Fruit fly (Drosophila melanogaster): ENCODE results near the gene CG9040.
A peak's percentile ranks its signal among the peaks of the same experiment; 100 is the strongest.

The CG9040 gene

dm6 chr3L:13949440-13950066 is 38.1 kb upstream of the CG9040 start (continued):
- TF ChIP-seq CG6791 (GFP tag; IDR thresholded peaks at IDR 0.05; ENCODE audit: partially characterized antibody), result no peak
- TF ChIP-seq CG30403 (GFP tag; optimal IDR thresholded peaks at IDR 0.05), result no peak
- TF ChIP-seq CG2678 (tag; optimal IDR thresholded peaks at IDR 0.05), result no peak
- TF ChIP-seq GATAe (GFP tag; conservative IDR thresholded peaks at IDR 0.05), result no peak
- no peak for TF ChIP-seq CG17385 (GFP tag; optimal IDR thresholded peaks at IDR 0.05)
- TF ChIP-seq Dll (GFP tag; IDR thresholded peaks at IDR 0.05; ENCODE audit: partially characterized antibody), result no peak
- no peak for TF ChIP-seq CG1529 (GFP tag; optimal IDR thresholded peaks at IDR 0.05)
- TF ChIP-seq fd64A (GFP tag; optimal IDR thresholded peaks at IDR 0.05), result no peak
- TF ChIP-seq CG18619 (GFP tag; optimal IDR thresholded peaks at IDR 0.05), result no peak
- no peak for TF ChIP-seq danr (GFP tag; IDR thresholded peaks at IDR 0.05)
- no peak for TF ChIP-seq ftz-f1 (GFP tag; optimal IDR thresholded peaks at IDR 0.05)
- TF ChIP-seq repo (GFP tag; optimal IDR thresholded peaks at IDR 0.05), result no peak
- no peak for TF ChIP-seq gcm (GFP tag; optimal IDR thresholded peaks at IDR 0.05)
- no peak for TF ChIP-seq CG12744 (GFP tag; optimal IDR thresholded peaks at IDR 0.05)
- TF ChIP-seq E2f2 (GFP tag; IDR thresholded peaks at IDR 0.05), result peak; percentile 26; the same call in 1 of the 2 replicates
- TF ChIP-seq CG8944 (GFP tag; optimal IDR thresholded peaks at IDR 0.05), result no peak
- no peak for TF ChIP-seq CG17612 (GFP tag; IDR thresholded peaks at IDR 0.05)
- no peak for TF ChIP-seq Sry-β (GFP tag; optimal IDR thresholded peaks at IDR 0.05)
- TF ChIP-seq cad (GFP tag; optimal IDR thresholded peaks at IDR 0.05), result no peak
- no peak for TF ChIP-seq CG8290 (GFP tag; optimal IDR thresholded peaks at IDR 0.05)
- TF ChIP-seq CG8290 (tag; optimal IDR thresholded peaks at IDR 0.05), result peak in 1 of 2 experiments; percentile 22
- peak; percentile 63 for TF ChIP-seq Drgx (GFP tag; IDR thresholded peaks at IDR 0.05)
- TF ChIP-seq CG17912 (GFP tag; optimal IDR thresholded peaks at IDR 0.05), result no peak
- no peak for TF ChIP-seq CG10654 (GFP tag; optimal IDR thresholded peaks at IDR 0.05)
- no peak for TF ChIP-seq D (optimal IDR thresholded peaks at IDR 0.05)
- no peak for TF ChIP-seq D (GFP tag; optimal IDR thresholded peaks at IDR 0.05)
- no peak for TF ChIP-seq CG3838 (GFP tag; optimal IDR thresholded peaks at IDR 0.05)
- TF ChIP-seq CG10321 (GFP tag; IDR thresholded peaks at IDR 0.05), result peak; percentile 74
- TF ChIP-seq CG15696 (tag; optimal IDR thresholded peaks at IDR 0.05), result no peak
- TF ChIP-seq dan (GFP tag; IDR thresholded peaks at IDR 0.05), result no peak
- TF ChIP-seq abd-A (tag; optimal IDR thresholded peaks at IDR 0.05), result no peak
- peak; percentile 11 for TF ChIP-seq gem (tag; optimal IDR thresholded peaks at IDR 0.05)
- no peak for TF ChIP-seq ab (GFP tag; optimal IDR thresholded peaks at IDR 0.05)
- 0 out of 2 replicates have a peak, but pooled peaks have one; percentile 30 for TF ChIP-seq CG11696 (GFP tag; IDR thresholded peaks at IDR 0.05)
- no peak for TF ChIP-seq gfzf (GFP tag; optimal IDR thresholded peaks at IDR 0.05)
- TF ChIP-seq tap (tag; optimal IDR thresholded peaks at IDR 0.05), result no peak
- 0 out of 3 replicates have a peak, but pooled peaks have one; percentile 51 for TF ChIP-seq ci (GFP tag; IDR thresholded peaks at IDR 0.05)
- TF ChIP-seq Xbp1 (GFP tag; optimal IDR thresholded peaks at IDR 0.05), result peak; percentile 22
- peak; percentile 77 for TF ChIP-seq kay (GFP tag; optimal IDR thresholded peaks at IDR 0.05)
- peak; percentile 44; the same call in 1 of the 2 replicates for TF ChIP-seq CG17328 (GFP tag; IDR thresholded peaks at IDR 0.05)
- TF ChIP-seq CG14965 (GFP tag; optimal IDR thresholded peaks at IDR 0.05; ENCODE audit: borderline replicate concordance), result no peak
- no peak for TF ChIP-seq btn (GFP tag; optimal IDR thresholded peaks at IDR 0.05)
- no peak for TF ChIP-seq CG9817 (tag; optimal IDR thresholded peaks at IDR 0.05)
- TF ChIP-seq ato (GFP tag; IDR thresholded peaks at IDR 0.05; ENCODE audit: partially characterized antibody), result no peak
- TF ChIP-seq Ptx1 (GFP tag; IDR thresholded peaks at IDR 0.05), result no peak
- peak in 1 of 2 experiments; percentile 34 for TF ChIP-seq Hr51 (GFP tag; optimal IDR thresholded peaks at IDR 0.05)
- peak; percentile 9 for TF ChIP-seq CG10209 (GFP tag; optimal IDR thresholded peaks at IDR 0.05)
- no peak for TF ChIP-seq CG8478 (optimal IDR thresholded peaks at IDR 0.05)
- no peak for TF ChIP-seq Asciz (GFP tag; optimal IDR thresholded peaks at IDR 0.05)
- no peak for TF ChIP-seq pan (optimal IDR thresholded peaks at IDR 0.05)
- peak in 1 of 2 experiments; percentile 45 for TF ChIP-seq pan (GFP tag; optimal IDR thresholded peaks at IDR 0.05 in 1 of 2, IDR thresholded peaks at IDR 0.05 in 1 of 2)
